Fruit fly (Drosophila melanogaster): ENCODE data around the gene CG9674.
A peak's percentile ranks its signal among the peaks of the same experiment; 100 is the strongest.

Gene CG9674

dm6 chr3L:16818063-16818462, 10.5 kb upstream of the CG9674 start:
- no peak for TF ChIP-seq noc (tag; optimal IDR thresholded peaks at IDR 0.05)

DNA sequence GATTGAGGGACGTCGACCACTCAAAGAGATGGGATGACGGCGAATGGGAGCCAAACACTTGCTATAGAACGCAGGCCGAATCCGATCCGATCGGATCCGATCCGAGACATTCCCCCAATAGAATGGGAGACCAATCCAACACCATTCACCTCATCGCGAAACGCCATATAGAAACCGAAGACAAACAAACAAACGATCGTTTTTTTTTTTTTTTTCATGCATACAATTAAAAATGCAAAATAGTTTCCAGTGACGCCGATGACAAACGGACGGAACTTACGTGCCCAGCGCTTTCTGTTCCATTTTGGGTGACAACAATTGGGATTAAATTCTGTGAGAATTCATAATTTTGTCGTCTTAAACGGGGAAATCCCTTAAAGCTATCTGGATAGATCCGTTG, 6.5 kb upstream of the CG9674 start:
- no peak for TF ChIP-seq noc (tag; optimal IDR thresholded peaks at IDR 0.05)

DNA sequence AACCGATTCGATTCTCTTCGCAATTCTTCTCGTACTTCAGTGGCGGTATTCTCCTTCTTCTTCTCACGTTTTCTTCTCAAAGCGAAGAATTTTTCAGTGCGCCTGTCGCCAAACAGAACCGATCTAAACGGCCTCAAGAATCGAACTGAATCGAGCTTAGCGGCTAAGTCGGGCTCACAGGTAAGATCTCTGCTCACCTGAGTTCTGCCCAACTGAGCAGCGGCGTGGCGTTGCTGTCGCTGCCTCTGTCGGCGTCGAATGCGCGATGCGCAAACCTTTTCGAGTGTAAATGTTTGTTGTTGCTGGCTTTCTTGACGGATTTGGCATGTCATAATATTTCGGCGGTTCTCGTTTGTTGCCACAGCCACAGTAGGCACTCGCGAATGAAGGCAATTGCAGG, 4.4 kb upstream of the CG9674 start:
- TF ChIP-seq noc (tag; optimal IDR thresholded peaks at IDR 0.05), result peak; percentile 25

DNA sequence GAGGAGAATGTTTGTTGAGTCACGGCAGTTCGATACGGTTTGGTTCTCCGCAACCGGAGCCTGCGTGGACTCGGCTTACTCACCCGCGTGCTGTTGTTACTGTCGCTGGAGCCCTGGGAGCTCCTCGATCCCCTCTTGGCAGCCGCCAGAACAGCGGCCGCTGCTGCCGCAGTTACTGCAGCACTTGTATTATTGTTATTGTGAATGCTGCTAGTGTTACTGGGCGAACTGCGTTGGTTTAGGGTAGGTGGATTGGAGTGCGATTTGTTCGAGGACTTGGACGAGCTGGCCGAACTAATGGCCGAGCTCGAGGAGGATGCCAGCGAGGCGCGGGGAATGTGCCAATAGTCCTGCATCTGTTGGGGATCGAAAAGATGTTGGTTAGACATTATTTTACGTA, 3.0 kb upstream of the CG9674 start:
- TF ChIP-seq noc (tag; optimal IDR thresholded peaks at IDR 0.05), result no peak

dm6 chr3L:16808139-16808538, 608 bp upstream of the CG9674 start:
- no peak for TF ChIP-seq noc (tag; optimal IDR thresholded peaks at IDR 0.05)

DNA sequence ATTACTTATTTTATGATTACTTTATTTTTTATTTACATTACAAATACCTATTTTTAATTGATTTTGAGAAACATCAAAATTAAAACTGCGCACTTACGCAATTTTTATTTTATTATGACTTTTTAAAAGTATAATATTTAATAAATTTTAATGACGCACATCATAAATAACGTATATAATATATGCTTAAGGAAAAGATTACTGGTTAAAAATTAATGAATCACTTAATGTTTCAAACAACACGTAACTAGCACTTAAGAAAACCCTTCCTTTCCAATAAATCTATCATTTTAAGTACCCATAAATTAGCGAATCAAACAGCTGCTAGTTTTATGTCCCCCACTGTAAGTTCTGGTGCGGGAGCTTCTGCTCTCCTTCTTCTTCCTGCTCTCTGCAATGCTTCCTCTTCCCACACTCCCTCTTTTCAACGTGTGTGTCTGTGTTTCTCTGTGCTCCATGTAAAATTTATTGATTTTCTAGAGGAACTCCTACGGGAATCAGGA, 657 bp downstream of the CG9674 start:
- TF ChIP-seq noc (tag; optimal IDR thresholded peaks at IDR 0.05), result peak; percentile 68

- peak; percentile 13 for TF ChIP-seq noc (tag; optimal IDR thresholded peaks at IDR 0.05)
These were observed 1.5 kb downstream of the CG9674 start for dm6 chr3L:16805806-16806719.

- TF ChIP-seq noc (tag; optimal IDR thresholded peaks at IDR 0.05), result peak; percentile 60
These were observed 2.9 kb downstream of the CG9674 start, which contains the start of gene nudC for dm6 chr3L:16804627-16805026. Gene nudC (plus strand): TSS chr3L:16804994.

DNA sequence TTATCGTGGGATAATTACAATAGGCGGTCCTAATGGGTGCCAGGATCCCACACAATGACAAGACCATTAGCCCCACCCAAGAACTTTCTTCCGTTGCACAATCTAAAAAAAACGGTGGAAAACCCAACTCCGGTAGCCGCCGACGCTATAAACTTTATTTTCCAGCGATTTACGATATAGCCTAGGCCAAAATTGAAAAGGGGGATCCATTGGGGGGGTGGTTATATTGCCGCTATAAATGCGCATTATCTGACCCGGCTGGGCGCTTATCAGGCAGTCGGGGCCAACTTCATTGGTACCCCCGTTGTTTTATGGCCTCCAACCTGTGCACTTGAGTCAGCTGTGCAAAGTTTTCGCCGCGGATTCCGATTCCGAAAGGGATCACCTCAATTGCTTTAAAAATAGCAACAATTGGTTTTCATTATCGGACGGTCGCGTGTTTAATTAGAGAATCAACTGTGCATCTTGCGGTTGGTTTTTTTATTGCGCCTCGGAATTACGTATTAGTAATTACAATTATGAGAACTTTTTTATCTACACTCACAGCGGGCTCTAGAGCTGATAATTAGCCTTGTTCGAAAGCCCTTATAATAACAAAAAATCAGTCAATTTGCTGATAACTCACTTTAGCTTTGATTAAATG, 3.7 kb downstream of the CG9674 start:
- TF ChIP-seq noc (tag; optimal IDR thresholded peaks at IDR 0.05), result peak; percentile 74

DNA sequence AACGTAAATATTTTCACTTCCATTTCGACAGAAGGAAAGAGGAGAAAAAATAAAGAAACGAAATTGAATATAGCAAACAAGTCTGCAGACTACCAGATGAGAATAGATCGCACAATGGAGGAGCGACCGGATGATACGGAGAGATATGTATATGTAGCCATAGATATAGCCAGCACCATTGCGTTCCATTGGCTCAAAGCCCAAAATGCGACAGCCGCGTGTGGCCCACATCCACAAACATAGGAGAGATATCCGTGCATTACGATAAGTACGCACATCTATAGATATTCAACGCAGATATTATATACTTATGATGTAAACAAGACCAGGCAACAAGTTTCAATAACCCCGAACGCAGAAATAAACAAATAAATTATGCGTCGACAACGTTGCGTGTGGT, 4.3 kb downstream of the CG9674 start:
- TF ChIP-seq noc (tag; optimal IDR thresholded peaks at IDR 0.05), result no peak

- TF ChIP-seq noc (tag; optimal IDR thresholded peaks at IDR 0.05), result peak; percentile 95
These were observed 5.8 kb downstream of the CG9674 start for dm6 chr3L:16801499-16802452.

dm6 chr3L:16800026-16800425, 7.5 kb downstream of the CG9674 start:
- TF ChIP-seq noc (tag; optimal IDR thresholded peaks at IDR 0.05), result peak; percentile 45

dm6 chr3L:16796603-16797002, 10.9 kb downstream of the CG9674 start:
- no peak for TF ChIP-seq noc (tag; optimal IDR thresholded peaks at IDR 0.05)

dm6 chr3L:16786728-16787127, 20.8 kb downstream of the CG9674 start, which contains the start of gene eIF3e:
Gene eIF3e (minus strand): TSS chr3L:16786941.
- TF ChIP-seq noc (tag; optimal IDR thresholded peaks at IDR 0.05), result no peak

dm6 chr3L:16782789-16783188, 24.7 kb downstream of the CG9674 start, which contains the start of gene CG9706:
Gene CG9706 (plus strand): TSS chr3L:16783010.
- no peak for TF ChIP-seq noc (tag; optimal IDR thresholded peaks at IDR 0.05)
